Worm (Caenorhabditis elegans) whole organism, late embryonic: ENCODE results near the gene C53B4.3.
A peak's percentile ranks its signal among the peaks of the same experiment; 100 is the strongest.

Source experiments
- C08G9.2 ChIP-seq: sonication (generic microtip); optimal IDR thresholded peaks from 2 replicates; lab custom pipeline; 2016; ENCODE audit warnings: mild to moderate bottlenecking, missing genetic modification characterization, moderate library complexity, missing compliant biosample characterization
- C38D4.7 ChIP-seq: fragments of 200-800 bp; sonication (Bioruptor generic); optimal IDR thresholded peaks from 2 replicates; lab custom pipeline; 2018; ENCODE audit warnings: mild to moderate bottlenecking, missing genetic modification characterization, moderate library complexity, missing compliant biosample characterization
- K09A11.1 ChIP-seq: sonication (generic microtip); optimal IDR thresholded peaks from 2 replicates; lab custom pipeline; 2017; ENCODE audit warnings: antibody characterized with exemption, mild to moderate bottlenecking, missing genetic modification characterization, missing compliant biosample characterization; ENCODE audit not compliant: insufficient read depth
- ama-1 ChIP-seq: fragments of 150-350 bp; optimal IDR thresholded peaks from 2 replicates; lab custom pipeline; 2014
- ceh-18 ChIP-seq: sonication (generic microtip); optimal IDR thresholded peaks from 2 replicates; lab custom pipeline; 2016; ENCODE audit warnings: missing genetic modification characterization, missing compliant biosample characterization
- ceh-19 ChIP-seq: fragments of 200-800 bp; sonication (Bioruptor generic); optimal IDR thresholded peaks from 2 replicates; lab custom pipeline; 2018; ENCODE audit warnings: mild to moderate bottlenecking, missing genetic modification characterization, missing compliant biosample characterization
- ceh-45 ChIP-seq: fragments of 200-800 bp; sonication (Bioruptor generic); IDR thresholded peaks from 2 replicates; pipeline ENCODE4 v1.3.6; 2022; ENCODE audit warnings: missing genetic modification reagents, missing genetic modification characterization, missing compliant biosample characterization
- ceh-48 ChIP-seq: sonication (generic microtip); optimal IDR thresholded peaks from 2 replicates; lab custom pipeline; 2016; ENCODE audit warnings: missing genetic modification characterization, inconsistent platforms, missing compliant biosample characterization
- ceh-9 ChIP-seq: sonication (generic microtip); optimal IDR thresholded peaks from 2 replicates; lab custom pipeline; 2016; ENCODE audit warnings: mild to moderate bottlenecking, missing genetic modification characterization, inconsistent platforms, missing compliant biosample characterization
- che-1 ChIP-seq: sonication (generic microtip); optimal IDR thresholded peaks from 2 replicates; lab custom pipeline; 2016; ENCODE audit warnings: mild to moderate bottlenecking, missing genetic modification characterization, missing compliant biosample characterization
- dmd-4 ChIP-seq: sonication (generic microtip); optimal IDR thresholded peaks from 2 replicates; lab custom pipeline; 2016; ENCODE audit warnings: borderline replicate concordance, missing genetic modification characterization, missing compliant biosample characterization
- dve-1 ChIP-seq: sonication (generic microtip); optimal IDR thresholded peaks from 2 replicates; lab custom pipeline; 2017; ENCODE audit warnings: antibody characterized with exemption, mild to moderate bottlenecking, missing genetic modification characterization, missing compliant biosample characterization
- fax-1 ChIP-seq: sonication (generic microtip); optimal IDR thresholded peaks from 2 replicates; lab custom pipeline; 2016; ENCODE audit warnings: missing genotype, missing genetic modification characterization, missing compliant biosample characterization
- fkh-10 ChIP-seq: fragments of 150-350 bp; optimal IDR thresholded peaks from 2 replicates; lab custom pipeline; 2014; ENCODE audit warnings: missing biosample characterization, missing genetic modification reagents, missing genetic modification characterization
- hlh-30 ChIP-seq: sonication (generic microtip); optimal IDR thresholded peaks from 2 replicates; lab custom pipeline; 2017; ENCODE audit warnings: antibody characterized with exemption, missing genetic modification characterization, missing compliant biosample characterization; ENCODE audit not compliant: insufficient read depth
- hlh-6 ChIP-seq: sonication (generic microtip); optimal IDR thresholded peaks from 2 replicates; lab custom pipeline; 2016; ENCODE audit warnings: missing genotype, missing genetic modification characterization, missing compliant biosample characterization
- hlh-8 ChIP-seq: sonication (generic microtip); optimal IDR thresholded peaks from 2 replicates; lab custom pipeline; 2016; ENCODE audit warnings: missing genotype, missing genetic modification characterization, missing compliant biosample characterization
- lim-6 ChIP-seq: sonication (generic microtip); optimal IDR thresholded peaks from 2 replicates; lab custom pipeline; 2016; ENCODE audit warnings: missing genetic modification characterization, missing compliant biosample characterization
- madf-2 ChIP-seq: sonication (generic microtip); optimal IDR thresholded peaks from 2 replicates; lab custom pipeline; 2017; ENCODE audit warnings: missing genetic modification characterization, missing compliant biosample characterization
- nfya-1 ChIP-seq: sonication (generic microtip); optimal IDR thresholded peaks from 2 replicates; lab custom pipeline; 2017; ENCODE audit warnings: missing genetic modification characterization, mild to moderate bottlenecking, missing compliant biosample characterization, antibody characterized with exemption, moderate library complexity
- npax-4 ChIP-seq: sonication (generic microtip); optimal IDR thresholded peaks from 2 replicates; lab custom pipeline; 2016; ENCODE audit warnings: missing genetic modification characterization, missing compliant biosample characterization
- pha-2 ChIP-seq: sonication (generic microtip); optimal IDR thresholded peaks from 2 replicates; lab custom pipeline; 2017; ENCODE audit warnings: mild to moderate bottlenecking, missing genetic modification characterization, missing compliant biosample characterization
- pqm-1 ChIP-seq: sonication (generic microtip); optimal IDR thresholded peaks from 2 replicates; lab custom pipeline; 2016; ENCODE audit warnings: missing genetic modification characterization, missing compliant biosample characterization
- pros-1 ChIP-seq: fragments of 150-350 bp; optimal IDR thresholded peaks from 2 replicates; lab custom pipeline; 2014; ENCODE audit warnings: missing biosample characterization, missing genetic modification reagents, missing genetic modification characterization
- rnt-1 ChIP-seq: sonication (generic microtip); optimal IDR thresholded peaks from 2 replicates; lab custom pipeline; 2016; ENCODE audit warnings: missing genetic modification characterization, missing compliant biosample characterization
- sox-2 ChIP-seq: fragments of 200-800 bp; sonication (Bioruptor generic); IDR thresholded peaks from 2 replicates; pipeline ENCODE4 v1.3.6; 2022; ENCODE audit warnings: missing genetic modification reagents, missing genetic modification characterization, missing compliant biosample characterization
- sox-4 ChIP-seq: sonication (generic microtip); optimal IDR thresholded peaks from 2 replicates; lab custom pipeline; 2017; ENCODE audit warnings: mild to moderate bottlenecking, missing genetic modification characterization, inconsistent platforms, missing compliant biosample characterization
- syd-9 ChIP-seq: sonication (generic microtip); optimal IDR thresholded peaks from 2 replicates; lab custom pipeline; 2016; ENCODE audit warnings: mild to moderate bottlenecking, missing genetic modification characterization, moderate library complexity, missing compliant biosample characterization
- tbx-2 ChIP-seq: sonication (generic microtip); optimal IDR thresholded peaks from 2 replicates; lab custom pipeline; 2016; ENCODE audit warnings: missing genetic modification characterization, missing compliant biosample characterization
- unc-86 ChIP-seq: sonication (generic microtip); optimal IDR thresholded peaks from 2 replicates; lab custom pipeline; 2016; ENCODE audit warnings: missing genetic modification characterization, missing compliant biosample characterization
- ztf-16 ChIP-seq: sonication (generic microtip); optimal IDR thresholded peaks from 2 replicates; lab custom pipeline; 2017; ENCODE audit warnings: missing genetic modification characterization, missing compliant biosample characterization

Gene C53B4.3

DNA sequence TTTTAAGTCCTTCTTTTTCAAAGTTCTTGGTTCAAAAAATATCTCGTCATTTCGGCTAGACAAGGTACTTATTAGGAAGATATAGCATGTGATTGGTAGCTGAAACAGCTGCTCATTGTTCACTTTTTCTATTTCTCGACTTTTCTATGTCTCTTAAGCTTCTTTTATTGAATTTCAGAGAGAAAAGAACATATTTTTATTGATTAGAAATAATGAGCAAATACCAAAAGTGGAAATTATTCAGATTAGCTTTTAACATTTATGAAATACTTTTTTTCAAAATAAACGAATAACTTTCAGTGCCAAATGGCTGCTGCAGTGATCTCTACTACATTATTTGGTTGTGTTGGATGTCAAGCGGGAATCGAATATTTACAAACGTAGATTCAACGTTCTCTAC lies 11.1 kb upstream of the C53B4.3 start, which contains the start of gene nstp-1:
nstp-1 (plus strand) TSS at position 301 of the 400 bp plus-strand sequence.
- TF ChIP-seq pha-2 (tag; lab: Kevin White, UChicago) (no peak), che-1 (no peak), pros-1 (tag; lab: Kevin White, UChicago) (no peak), ceh-9 (tag; lab: Kevin White, UChicago) (no peak), ceh-48 (no peak)

DNA sequence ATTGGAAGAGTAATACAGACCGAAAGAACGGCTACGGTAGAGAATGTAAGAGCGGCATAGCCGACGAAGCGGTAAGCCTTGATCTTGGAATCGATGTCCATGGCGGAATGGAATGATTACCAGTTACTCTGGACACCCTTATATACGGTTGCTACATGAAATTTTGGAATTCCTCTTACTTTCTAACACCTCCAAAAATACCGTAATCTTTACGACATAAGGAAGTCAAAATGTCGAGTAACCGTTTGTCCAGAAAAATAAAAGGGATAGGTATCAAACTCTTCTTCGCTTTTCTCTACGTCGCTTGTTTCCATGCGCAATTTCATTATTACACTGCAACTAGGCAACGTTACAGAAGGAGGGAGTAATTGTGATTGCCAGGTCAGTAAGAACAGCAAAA lies 6.2 kb upstream of the C53B4.3 start, which contains the start of gene col-119:
col-119 (minus strand) TSS at position 101 of the 400 bp plus-strand sequence.
- TF ChIP-seq pros-1 (tag; lab: Kevin White, UChicago) (no peak), fkh-10 (GFP tag; lab: Kevin White, UChicago) (no peak), K09A11.1 (no peak), sox-4 (no peak), ceh-19 (GFP tag; lab: Kevin White, UChicago) (no peak), fax-1 (tag; lab: Kevin White, UChicago) (no peak), ama-1 (no peak), C38D4.7 (GFP tag; lab: Kevin White, UChicago) (no peak), lim-6 (tag; lab: Kevin White, UChicago) (no peak), unc-86 (no peak), rnt-1 (tag; lab: Kevin White, UChicago) (no peak), hlh-8 (no peak), sox-2 (GFP tag; lab: Robert Waterston, UW) (no peak), pqm-1 (tag; lab: Kevin White, UChicago) (no peak), C08G9.2 (tag; lab: Kevin White, UChicago) (no peak)

DNA sequence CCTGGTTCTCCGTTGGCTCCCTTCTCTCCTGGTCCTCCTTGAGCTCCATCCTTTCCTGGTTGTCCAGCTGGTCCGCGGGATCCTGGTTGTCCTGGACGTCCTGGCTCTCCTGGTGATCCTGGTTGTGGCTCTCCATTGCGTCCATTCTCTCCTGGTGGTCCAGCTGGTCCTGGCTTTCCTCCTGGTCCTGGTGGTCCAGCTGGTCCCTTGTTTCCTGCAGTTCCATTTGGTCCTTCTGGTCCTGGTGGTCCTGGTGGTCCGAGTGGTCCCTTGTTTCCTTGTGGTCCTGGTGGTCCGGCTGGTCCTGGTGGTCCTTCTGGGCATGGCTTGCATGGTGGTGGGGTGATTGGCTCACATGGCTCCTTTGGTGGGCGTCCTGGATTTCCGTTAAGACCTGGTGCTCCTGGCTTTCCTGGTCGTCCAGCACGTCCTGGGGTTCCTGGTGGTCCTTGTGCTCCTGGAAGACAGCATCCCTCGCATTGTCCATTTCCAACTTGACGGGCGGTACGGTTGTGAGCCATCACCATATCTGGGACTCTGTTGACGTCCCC lies 5.6 kb upstream of the C53B4.3 start:
- TF ChIP-seq hlh-6 (tag; lab: Kevin White, UChicago) (peak; percentile 5), dve-1 (tag; lab: Kevin White, UChicago) (no peak)

DNA sequence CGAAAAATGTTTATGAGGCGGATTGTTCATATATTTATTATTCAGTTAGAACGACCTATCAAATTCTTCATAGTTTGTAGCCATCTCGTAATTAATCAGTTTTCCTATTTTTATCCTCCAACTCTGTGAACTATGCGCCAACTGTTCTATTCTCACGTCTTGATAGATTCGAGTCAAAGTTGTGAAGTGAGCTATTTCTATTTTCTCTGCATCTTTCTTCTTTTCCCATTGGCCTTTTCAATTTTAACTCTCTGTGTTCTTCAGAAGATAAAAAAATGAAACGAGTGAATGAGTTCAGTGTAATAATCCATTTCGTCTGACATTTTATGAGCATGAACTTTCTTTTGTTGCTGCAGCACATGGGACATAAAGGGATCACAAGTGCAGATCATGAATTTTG lies 4.5 kb upstream of the C53B4.3 start:
- TF ChIP-seq nfya-1 (tag; lab: Kevin White, UChicago): no peak
- TF ChIP-seq ztf-16 (tag; lab: Kevin White, UChicago): no peak
- TF ChIP-seq dmd-4 (tag; lab: Kevin White, UChicago): no peak
- no peak for TF ChIP-seq syd-9 (tag; lab: Kevin White, UChicago)
- no peak for TF ChIP-seq unc-86
- TF ChIP-seq ceh-18 (tag; lab: Kevin White, UChicago): peak; percentile 20
- no peak for TF ChIP-seq tbx-2 (tag; lab: Kevin White, UChicago)

DNA sequence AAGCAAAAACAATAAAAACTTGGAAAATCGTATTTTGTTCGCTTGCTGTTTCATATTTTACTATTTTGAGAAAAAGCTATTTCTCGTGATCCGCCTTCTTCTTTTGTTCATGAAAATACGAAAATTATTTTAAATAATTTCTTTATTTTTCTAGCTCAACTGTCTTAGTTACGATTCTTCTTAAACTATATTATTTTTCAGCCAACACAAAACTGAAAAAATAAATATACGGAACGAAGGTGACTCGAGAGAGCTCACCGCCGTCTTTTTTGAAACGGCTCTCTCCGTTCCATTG lies 1.8 kb upstream of the C53B4.3 start, which contains the start of gene pdzd-8:
pdzd-8 (plus strand) TSS at position 196 of the 295 bp plus-strand sequence.
- TF ChIP-seq ceh-48: no peak
- no peak for TF ChIP-seq ceh-45 (GFP tag; lab: Robert Waterston, UW)
- TF ChIP-seq lim-6 (tag; lab: Kevin White, UChicago): no peak
- TF ChIP-seq madf-2 (tag; lab: Kevin White, UChicago): no peak

DNA sequence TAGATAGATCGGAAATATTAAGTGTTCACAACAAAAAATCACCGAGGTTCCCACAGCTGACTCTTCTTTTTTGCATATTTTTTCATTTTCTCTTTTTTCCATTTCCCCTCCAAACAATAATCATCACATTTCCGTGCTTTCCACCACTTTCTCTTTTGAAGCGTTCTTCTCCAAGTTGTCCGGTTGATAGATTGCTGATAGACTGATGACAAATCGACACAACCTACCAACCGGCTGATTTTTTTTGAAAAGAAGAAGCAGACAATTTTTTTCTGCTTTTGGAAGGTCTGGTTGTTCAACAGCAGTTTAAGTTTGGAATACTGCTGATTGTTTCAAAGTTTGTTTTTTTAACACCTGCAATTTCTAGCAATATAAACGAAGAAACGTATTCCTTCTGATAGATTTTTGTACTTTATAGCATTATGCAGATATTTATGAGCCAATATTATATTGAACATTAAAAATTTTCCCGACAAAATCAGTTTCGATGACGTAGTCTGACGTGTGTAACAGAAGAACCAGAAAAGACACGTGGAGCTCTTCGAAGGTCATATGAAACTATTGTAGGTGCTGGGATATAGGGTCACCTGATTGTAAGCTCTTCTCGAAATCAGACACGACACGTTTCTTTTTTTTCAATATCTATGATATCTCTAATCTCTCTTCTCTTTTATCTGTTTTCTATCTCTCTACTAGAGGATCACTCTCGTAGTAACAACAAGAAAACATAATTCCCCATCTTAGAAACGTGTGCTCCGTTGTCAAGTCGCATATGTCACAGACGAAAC lies 1.2 kb upstream of the C53B4.3 start:
- TF ChIP-seq hlh-30 (tag; lab: Kevin White, UChicago): peak; percentile 25
- no peak for TF ChIP-seq npax-4
